Fruit fly (Drosophila melanogaster) Kc167 (cell line): ENCODE measurements around the gene Gr64a.

Experiments used
- Myc ChIP-seq: fragments of >200 bp; optimal IDR thresholded peaks from 2 replicates; lab custom pipeline; 2017; ENCODE audit warnings: missing external identifiers
- Sin3A ChIP-seq: fragments of >200 bp; optimal IDR thresholded peaks from 2 replicates; lab custom pipeline; 2018; ENCODE audit warnings: missing external identifiers
- h ChIP-seq: fragments of >200 bp; optimal IDR thresholded peaks from 3 replicates; lab custom pipeline; 2018; ENCODE audit warnings: missing external identifiers
- insv ChIP-seq: fragments of >200 bp; optimal IDR thresholded peaks from 3 replicates; lab custom pipeline; 2018; ENCODE audit warnings: missing external identifiers
- psq ChIP-seq: fragments of >200 bp; optimal IDR thresholded peaks from 2 replicates; lab custom pipeline; 2017; ENCODE audit warnings: missing external identifiers
- ttk ChIP-seq: sonication (Bioruptor generic); optimal IDR thresholded peaks from 2 replicates; lab custom pipeline; 2017; ENCODE audit warnings: missing external identifiers

Gene Gr64a

dm6 chr3L:4016754-4017153, 9.8 kb upstream of the Gr64a start:
- TF ChIP-seq h (lab: Kevin White, UChicago), result no peak
- no peak for TF ChIP-seq psq (lab: Kevin White, UChicago)
- no peak for TF ChIP-seq Myc (lab: Kevin White, UChicago)
- no peak for TF ChIP-seq Sin3A (lab: Kevin White, UChicago)
- TF ChIP-seq insv (lab: Kevin White, UChicago), result no peak
- no peak for TF ChIP-seq ttk (lab: Kevin White, UChicago)

DNA sequence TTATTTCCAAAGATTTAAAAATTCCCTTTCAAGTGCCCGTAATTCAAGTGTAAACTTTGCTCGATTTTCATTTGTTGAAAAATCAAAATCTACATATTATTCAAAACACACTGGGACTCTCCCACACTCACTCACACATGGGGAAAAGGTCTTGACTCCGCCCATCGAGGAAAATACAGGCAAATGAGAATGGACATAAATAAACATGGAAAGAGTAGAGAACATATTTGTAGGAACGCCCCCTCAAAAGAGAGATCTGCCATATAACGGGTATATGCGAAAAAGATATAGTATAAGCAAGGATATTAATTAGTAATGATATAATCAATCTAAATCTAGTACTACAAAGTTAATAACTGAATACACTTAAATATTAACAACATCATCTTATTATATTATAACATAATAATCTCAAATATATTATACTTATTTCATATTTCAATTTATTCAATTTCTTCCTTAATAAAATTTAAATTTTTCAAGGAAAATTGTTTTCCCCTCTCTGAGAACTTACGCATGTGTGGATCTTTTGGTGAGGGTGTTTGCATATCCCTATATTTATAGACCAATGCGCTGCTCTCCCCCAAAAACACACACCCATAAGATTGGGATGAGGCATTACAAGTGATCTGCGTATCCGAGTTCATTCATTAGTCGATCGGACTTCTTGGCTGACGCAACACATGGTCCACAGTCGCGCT, 8.2 kb upstream of the Gr64a start, which contains the start of gene FoxL1:
Gene FoxL1, plus strand, starts transcription at position 651 of the 701 bp plus-strand sequence.
- TF ChIP-seq psq (lab: Kevin White, UChicago) (no peak), Myc (lab: Kevin White, UChicago) (no peak), ttk (lab: Kevin White, UChicago) (no peak), Sin3A (lab: Kevin White, UChicago) (no peak), insv (lab: Kevin White, UChicago) (no peak), h (lab: Kevin White, UChicago) (no peak)

dm6 chr3L:4021260-4021831, 5.2 kb upstream of the Gr64a start, which contains the start of gene Mul1:
Gene Mul1 (plus strand): TSS chr3L:4021457.
- TF ChIP-seq psq (lab: Kevin White, UChicago), result no peak
- no peak for TF ChIP-seq insv (lab: Kevin White, UChicago)

dm6 chr3L:4024464-4024863, 2.1 kb upstream of the Gr64a start:
- TF ChIP-seq psq (lab: Kevin White, UChicago) (no peak), Myc (lab: Kevin White, UChicago) (no peak), Sin3A (lab: Kevin White, UChicago) (no peak), ttk (lab: Kevin White, UChicago) (no peak), insv (lab: Kevin White, UChicago) (no peak), h (lab: Kevin White, UChicago) (no peak)

- no peak for TF ChIP-seq psq (lab: Kevin White, UChicago)
- TF ChIP-seq h (lab: Kevin White, UChicago), result no peak
- TF ChIP-seq ttk (lab: Kevin White, UChicago), result no peak
Measured at dm6 chr3L:4025738-4026505, 647 bp upstream of the Gr64a start, which contains the start of gene CG11594. Gene CG11594 (minus strand): TSS chr3L:4026011.

DNA sequence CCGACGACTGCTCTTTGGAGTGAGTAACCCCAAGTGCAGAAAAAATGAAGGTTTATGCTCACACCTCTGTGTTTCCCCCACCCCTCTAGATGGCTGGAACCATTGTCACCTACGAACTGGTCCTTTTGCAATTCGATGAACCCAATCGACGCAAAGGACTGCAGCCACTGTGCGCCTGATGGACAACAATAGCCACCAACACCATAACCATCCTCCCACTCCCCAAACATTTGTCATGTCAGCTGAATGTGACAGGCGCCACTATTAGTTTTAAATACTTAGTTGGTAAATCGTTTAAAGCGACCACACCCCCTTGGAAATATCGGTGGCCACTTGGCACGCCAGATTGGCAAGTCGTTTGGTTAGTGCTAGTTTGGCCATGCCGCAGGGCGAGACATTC, 1.7 kb downstream of the Gr64a start, which contains the start of the genes Gr64b and Gr64c:
Gene Gr64b, plus strand, starts transcription at position 301 of the 400 bp plus-strand sequence.
Gene Gr64c, plus strand, starts transcription at position 301 of the 400 bp plus-strand sequence.
- TF ChIP-seq psq (lab: Kevin White, UChicago) (no peak), Myc (lab: Kevin White, UChicago) (no peak), Sin3A (lab: Kevin White, UChicago) (no peak), h (lab: Kevin White, UChicago) (no peak), insv (lab: Kevin White, UChicago) (no peak), ttk (lab: Kevin White, UChicago) (no peak)

- TF ChIP-seq Sin3A (lab: Kevin White, UChicago) (no peak), insv (lab: Kevin White, UChicago) (no peak), ttk (lab: Kevin White, UChicago) (no peak), psq (lab: Kevin White, UChicago) (no peak), Myc (lab: Kevin White, UChicago) (no peak), h (lab: Kevin White, UChicago) (no peak)
Measured at dm6 chr3L:4031762-4032161, 5.2 kb downstream of the Gr64a start, which contains the start of the genes Gr64d and Gr64e. Gene Gr64d (plus strand): TSS chr3L:4032062. Gene Gr64e (plus strand): TSS chr3L:4032141.

- TF ChIP-seq ttk (lab: Kevin White, UChicago) (no peak), Sin3A (lab: Kevin White, UChicago) (no peak), Myc (lab: Kevin White, UChicago) (no peak), h (lab: Kevin White, UChicago) (no peak), psq (lab: Kevin White, UChicago) (no peak)
Measured at dm6 chr3L:4035499-4035898, 8.9 kb downstream of the Gr64a start, which contains the start of gene Gr64f. Gene Gr64f (plus strand): TSS chr3L:4035799.

DNA sequence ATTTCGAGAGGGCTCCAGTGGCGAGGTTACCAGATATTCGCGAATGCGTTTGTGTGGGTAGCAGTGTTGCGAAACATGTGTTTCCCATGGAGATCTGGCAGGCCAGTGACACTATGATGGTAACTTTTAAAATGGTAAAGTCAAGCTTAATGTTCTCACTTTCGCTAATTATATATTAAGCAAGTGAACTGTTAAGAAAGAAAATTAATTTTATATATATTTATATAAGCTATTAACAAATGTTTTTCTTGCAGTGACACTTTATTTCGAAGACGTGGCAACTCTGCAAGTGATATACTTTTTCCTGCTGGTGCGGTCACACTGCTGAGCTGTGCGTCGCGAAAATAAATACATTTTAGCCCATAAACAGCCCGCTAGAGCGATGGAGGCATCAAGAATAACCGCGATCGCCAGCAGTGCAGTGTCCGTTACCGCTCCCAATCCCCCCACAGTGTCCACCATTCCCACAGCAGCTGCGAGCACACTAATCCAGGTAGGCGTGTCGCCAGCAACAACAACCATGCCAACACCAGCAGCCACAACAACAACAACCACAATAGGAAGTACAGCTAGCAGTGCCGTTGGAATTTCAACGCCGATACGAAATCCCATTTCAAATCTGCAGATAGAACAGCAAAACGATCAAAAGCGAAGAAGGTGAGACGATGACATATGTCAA, 13.8 kb downstream of the Gr64a start, which contains the start of the genes CG11593 and Rcd5:
Gene CG11593, minus strand, starts transcription at position 236 of the 679 bp plus-strand sequence.
Gene Rcd5, plus strand, starts transcription at position 283 of the 679 bp plus-strand sequence.
- TF ChIP-seq h (lab: Kevin White, UChicago), result no peak
- no peak for TF ChIP-seq Sin3A (lab: Kevin White, UChicago)
- TF ChIP-seq insv (lab: Kevin White, UChicago), result no peak
- no peak for TF ChIP-seq ttk (lab: Kevin White, UChicago)
- no peak for TF ChIP-seq Myc (lab: Kevin White, UChicago)
- TF ChIP-seq psq (lab: Kevin White, UChicago), result no peak

DNA sequence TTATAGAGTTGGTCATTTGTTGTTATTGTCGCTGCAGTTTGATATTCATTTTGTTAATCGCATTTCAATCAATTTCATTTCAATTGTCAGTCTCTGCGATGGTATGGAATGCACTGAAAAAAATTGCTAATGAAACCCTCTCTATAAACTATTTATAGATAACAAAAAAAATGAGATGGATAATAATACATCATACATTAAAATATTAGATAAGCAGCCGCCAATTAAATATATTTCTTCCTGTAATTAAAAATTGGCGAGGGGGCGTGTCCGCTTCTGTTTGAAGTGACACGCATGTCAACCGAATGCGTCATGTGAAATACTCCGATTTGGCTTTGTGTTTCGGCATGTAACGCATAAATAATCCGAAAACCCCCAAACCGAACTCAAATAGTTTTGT, 17.9 kb downstream of the Gr64a start:
- TF ChIP-seq h (lab: Kevin White, UChicago) (no peak), insv (lab: Kevin White, UChicago) (no peak), Myc (lab: Kevin White, UChicago) (no peak)
